Worm (Caenorhabditis elegans) whole organism, L3 larva: Measurements from ENCODE around the gene F13H8.12.

Experiments used
- ama-1 ChIP-seq: fragments of 150-350 bp; optimal IDR thresholded peaks from 2 replicates; lab custom pipeline; 2018
- nhr-12 ChIP-seq: fragments of 150-350 bp; optimal IDR thresholded peaks from 2 replicates; lab custom pipeline; 2014; ENCODE audit warnings: missing biosample characterization, missing genetic modification characterization
- unc-62 ChIP-seq: fragments of 150-350 bp; sonication (generic microtip); optimal IDR thresholded peaks from 4 replicates; lab custom pipeline; 2014; ENCODE audit warnings: missing biosample characterization, missing genetic modification reagents, missing genetic modification characterization

DNA sequence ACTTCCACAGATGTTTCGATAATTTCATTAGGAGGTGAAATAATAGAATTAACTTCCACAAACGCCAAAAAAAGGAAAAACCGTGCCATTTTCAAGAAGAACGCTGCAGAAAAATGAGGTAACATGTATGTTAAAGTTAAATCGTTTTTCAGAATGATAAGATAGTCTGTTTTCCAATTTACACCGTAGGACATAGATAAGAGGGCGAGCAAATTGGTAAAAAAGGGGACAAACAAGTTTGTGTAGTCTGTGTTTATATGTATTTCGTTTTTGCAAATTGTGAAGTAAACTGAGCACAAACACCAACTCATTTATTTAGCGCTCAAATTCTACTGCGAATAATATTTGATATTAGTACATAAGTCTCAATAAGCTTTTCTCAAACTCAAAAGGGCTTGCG, 2.5 kb upstream of the F13H8.12 start, which contains the start of gene F13H8.11:
- TF ChIP-seq unc-62 (GFP tag; lab: Kevin White, UChicago) (no peak), ama-1 (lab: Kevin White, UChicago) (no peak), nhr-12 (no peak)
